Worm (Caenorhabditis elegans) whole organism, midembryonic: ENCODE measurements around the gene T27E9.6.

ENCODE experiments used
- T22C8.4 ChIP-seq: fragments of 200-800 bp; sonication (Bioruptor generic); IDR thresholded peaks from 2 replicates; pipeline ENCODE4 v1.3.6; 2022; ENCODE audit warnings: missing genetic modification characterization, missing compliant biosample characterization
- cog-1 ChIP-seq: sonication (generic microtip); optimal IDR thresholded peaks from 2 replicates; lab custom pipeline; 2016; ENCODE audit warnings: missing genetic modification characterization, missing compliant biosample characterization
- flt-1 ChIP-seq: fragments of 200-800 bp; sonication (Bioruptor generic); IDR thresholded peaks from 2 replicates; pipeline ENCODE4 v1.3.6; 2022; ENCODE audit warnings: missing genetic modification characterization, missing compliant biosample characterization
- klf-2 ChIP-seq: fragments of 200-800 bp; sonication (Bioruptor generic); conservative IDR thresholded peaks from 2 replicates; pipeline ENCODE4 v1.3.6; 2022; ENCODE audit warnings: missing genetic modification reagents, missing genetic modification characterization, missing compliant biosample characterization
- med-1 ChIP-seq: sonication (generic microtip); optimal IDR thresholded peaks from 2 replicates; lab custom pipeline; 2017; ENCODE audit warnings: missing genetic modification characterization, mild to moderate bottlenecking, missing compliant biosample characterization, antibody characterized with exemption, missing genetic modification reagents; ENCODE audit not compliant: insufficient read depth
- ref-1 ChIP-seq: fragments of 200-800 bp; sonication (Bioruptor generic); conservative IDR thresholded peaks from 2 replicates; pipeline ENCODE4 v1.3.6; 2022; ENCODE audit warnings: missing genetic modification reagents, missing genetic modification characterization, missing compliant biosample characterization
- tab-1 ChIP-seq: fragments of 200-800 bp; sonication (Bioruptor generic); IDR thresholded peaks from 2 replicates; pipeline ENCODE4 v1.3.6; 2022; ENCODE audit warnings: missing genetic modification characterization, missing compliant biosample characterization
- ztf-23 ChIP-seq: fragments of 200-800 bp; sonication (Bioruptor generic); IDR thresholded peaks from 2 replicates; pipeline ENCODE4 v1.3.6; 2022; ENCODE audit warnings: missing genetic modification reagents, missing genetic modification characterization, missing compliant biosample characterization
- ztf-29 ChIP-seq: fragments of 200-800 bp; sonication (Bioruptor generic); IDR thresholded peaks from 2 replicates; pipeline ENCODE4 v1.3.6; 2022; ENCODE audit warnings: missing genetic modification reagents, missing genetic modification characterization, missing compliant biosample characterization

T27E9.6 gene

DNA sequence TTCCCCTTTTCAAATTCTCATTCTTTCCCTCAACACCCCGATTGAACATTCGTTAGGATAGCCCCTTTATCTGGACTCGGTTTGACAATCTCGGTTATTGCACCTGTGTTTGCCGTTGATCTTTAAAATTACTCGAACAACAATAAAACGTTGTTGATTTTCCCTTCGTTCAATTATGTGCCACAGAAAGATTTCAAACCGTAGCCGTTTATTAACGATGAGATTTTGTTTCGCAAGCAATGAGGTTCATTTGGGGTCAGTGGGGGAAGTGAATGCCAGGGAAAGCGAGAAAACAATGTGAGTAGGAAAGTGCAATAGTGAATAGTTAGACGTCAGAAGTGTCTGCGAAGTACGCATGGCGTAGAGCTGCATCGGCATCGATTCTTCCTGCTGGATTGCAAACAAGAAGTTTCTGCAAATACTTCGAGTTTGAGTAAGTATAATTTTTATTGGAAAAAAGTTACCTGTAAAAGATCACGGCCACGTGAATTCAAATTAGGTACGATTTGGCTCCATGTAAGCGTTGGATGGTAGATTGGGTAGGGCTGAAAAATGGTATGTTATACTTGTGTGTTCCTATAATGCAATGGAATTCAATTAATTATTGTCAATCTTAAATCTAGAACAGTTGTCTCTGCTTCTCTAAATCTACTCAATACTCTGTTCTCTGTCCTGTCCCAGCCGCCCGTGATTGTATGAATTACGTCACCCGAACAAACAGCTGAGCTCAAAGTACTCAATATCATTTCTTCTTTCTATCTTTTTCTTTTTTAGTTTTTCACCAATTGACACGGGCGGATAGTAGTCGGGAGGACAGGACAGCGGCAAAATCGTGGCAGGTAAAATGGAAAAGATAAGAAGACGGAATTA, 11.9 kb downstream of the T27E9.6 start, which contains the start of gene kel-3:
kel-3 (plus strand) TSS at position 328 of the 870 bp plus-strand sequence.
- TF ChIP-seq T22C8.4 (GFP tag; lab: Robert Waterston, UW), result no peak
- no peak for TF ChIP-seq ztf-29 (GFP tag; lab: Robert Waterston, UW)
- no peak for TF ChIP-seq flt-1 (GFP tag; lab: Robert Waterston, UW)
- TF ChIP-seq tab-1, result no peak
- TF ChIP-seq cog-1 (tag; lab: Kevin White, UChicago), result no peak
- no peak for TF ChIP-seq med-1
- TF ChIP-seq ztf-23, result no peak
- no peak for TF ChIP-seq klf-2
- TF ChIP-seq ref-1, result no peak

DNA sequence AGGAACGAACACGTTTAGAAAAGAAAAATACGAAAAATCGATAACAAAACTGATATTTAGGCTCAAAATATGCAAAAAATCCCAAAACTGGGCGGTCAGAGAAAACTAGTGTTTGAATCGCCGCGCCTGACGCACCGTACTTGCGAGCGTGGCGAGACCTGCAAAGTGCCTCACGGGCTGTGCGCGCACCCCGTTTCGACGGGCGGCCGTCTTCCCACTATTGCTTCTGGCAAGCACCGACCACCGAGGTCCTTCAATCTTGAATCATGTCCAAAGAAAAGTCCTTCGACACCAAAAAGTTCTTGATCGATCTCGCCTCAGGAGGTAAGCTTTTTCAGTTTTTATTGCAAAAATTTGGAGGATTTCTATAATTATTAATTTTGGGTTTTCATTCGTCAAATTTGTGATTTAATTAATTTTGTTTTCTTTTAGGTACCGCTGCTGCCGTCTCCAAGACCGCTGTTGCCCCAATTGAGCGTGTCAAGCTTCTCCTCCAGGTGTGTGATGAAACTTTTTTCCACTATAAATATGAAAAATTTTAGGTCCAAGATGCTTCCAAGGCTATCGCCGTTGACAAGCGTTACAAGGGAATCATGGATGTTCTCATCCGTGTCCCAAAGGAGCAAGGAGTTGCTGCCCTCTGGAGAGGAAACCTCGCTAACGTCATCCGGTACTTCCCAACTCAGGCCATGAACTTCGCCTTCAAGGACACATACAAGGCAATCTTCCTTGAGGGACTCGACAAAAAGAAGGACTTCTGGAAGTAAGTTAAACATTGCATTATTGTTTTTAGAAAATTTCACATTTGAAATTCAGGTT, 13.4 kb downstream of the T27E9.6 start, which contains the start of gene ant-1.1:
ant-1.1 (plus strand) TSS at position 199 of the 819 bp plus-strand sequence.
- TF ChIP-seq med-1, result no peak
- TF ChIP-seq flt-1 (GFP tag; lab: Robert Waterston, UW), result peak; percentile 85
- TF ChIP-seq tab-1, result no peak
- TF ChIP-seq cog-1 (tag; lab: Kevin White, UChicago), result no peak
- TF ChIP-seq ref-1, result no peak
- TF ChIP-seq klf-2, result peak; percentile 58; the same call in 1 of the 2 replicates
- peak; percentile 39 for TF ChIP-seq T22C8.4 (GFP tag; lab: Robert Waterston, UW)
- peak; percentile 85 for TF ChIP-seq ztf-23
- TF ChIP-seq ztf-29 (GFP tag; lab: Robert Waterston, UW), result 0 out of 2 replicates have a peak, but pooled peaks have one; percentile 28

DNA sequence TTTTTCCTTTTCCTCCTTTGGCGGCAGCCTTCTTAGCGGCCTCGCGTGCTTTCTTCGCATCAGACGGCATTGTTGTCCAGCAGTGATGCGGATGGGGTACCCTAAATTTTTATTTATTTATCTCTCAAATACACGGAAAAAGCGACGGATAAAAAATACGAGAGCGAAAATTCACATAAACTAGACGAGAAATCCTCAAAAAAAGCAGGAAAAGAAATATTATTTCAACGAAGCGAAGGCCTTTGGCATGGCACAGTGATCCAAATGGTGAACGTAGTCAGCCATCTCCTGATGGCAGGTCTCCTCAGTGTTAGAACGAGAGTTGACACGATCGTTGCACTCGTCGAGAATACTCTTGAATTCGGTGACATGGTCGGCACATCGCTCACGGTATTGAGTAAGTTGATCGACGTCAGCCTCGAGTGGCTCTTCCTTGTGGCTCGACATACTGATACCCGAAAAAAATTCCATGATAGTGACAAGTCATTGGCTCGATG, 14.4 kb downstream of the T27E9.6 start, which contains the start of the genes abcf-2 and T27E9.2:
abcf-2 (minus strand) TSS at position 101 of the 497 bp plus-strand sequence.
T27E9.2 (minus strand) TSS at position 447 of the 497 bp plus-strand sequence.
- TF ChIP-seq klf-2, result no peak
- TF ChIP-seq ztf-29 (GFP tag; lab: Robert Waterston, UW), result no peak
- TF ChIP-seq T22C8.4 (GFP tag; lab: Robert Waterston, UW), result no peak
- no peak for TF ChIP-seq tab-1
- no peak for TF ChIP-seq med-1
- no peak for TF ChIP-seq cog-1 (tag; lab: Kevin White, UChicago)
- no peak for TF ChIP-seq flt-1 (GFP tag; lab: Robert Waterston, UW)
- no peak for TF ChIP-seq ztf-23
- TF ChIP-seq ref-1, result no peak

DNA sequence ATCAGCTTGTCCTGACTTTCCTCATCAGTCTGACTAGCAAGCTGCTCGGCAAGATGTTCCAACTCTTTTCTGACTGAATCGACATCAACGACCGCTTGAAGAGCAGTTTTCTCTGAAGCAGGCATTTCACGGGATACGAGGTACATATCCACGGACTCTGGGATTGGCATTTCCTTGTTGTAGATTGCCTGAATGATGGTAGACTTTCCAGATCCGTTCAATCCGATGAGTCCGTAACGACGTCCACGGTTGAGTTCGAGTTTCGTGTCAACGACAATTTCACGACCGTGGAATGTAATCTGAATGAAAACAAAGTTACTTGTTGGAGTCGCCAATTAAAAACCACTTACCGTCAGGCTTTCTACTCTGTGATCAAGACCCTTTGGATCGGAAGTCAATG, 15.0 kb downstream of the T27E9.6 start:
- TF ChIP-seq ztf-29 (GFP tag; lab: Robert Waterston, UW) (no peak), flt-1 (GFP tag; lab: Robert Waterston, UW) (no peak), tab-1 (no peak), klf-2 (no peak), T22C8.4 (GFP tag; lab: Robert Waterston, UW) (no peak), med-1 (no peak), ref-1 (no peak), cog-1 (tag; lab: Kevin White, UChicago) (no peak), ztf-23 (no peak)

DNA sequence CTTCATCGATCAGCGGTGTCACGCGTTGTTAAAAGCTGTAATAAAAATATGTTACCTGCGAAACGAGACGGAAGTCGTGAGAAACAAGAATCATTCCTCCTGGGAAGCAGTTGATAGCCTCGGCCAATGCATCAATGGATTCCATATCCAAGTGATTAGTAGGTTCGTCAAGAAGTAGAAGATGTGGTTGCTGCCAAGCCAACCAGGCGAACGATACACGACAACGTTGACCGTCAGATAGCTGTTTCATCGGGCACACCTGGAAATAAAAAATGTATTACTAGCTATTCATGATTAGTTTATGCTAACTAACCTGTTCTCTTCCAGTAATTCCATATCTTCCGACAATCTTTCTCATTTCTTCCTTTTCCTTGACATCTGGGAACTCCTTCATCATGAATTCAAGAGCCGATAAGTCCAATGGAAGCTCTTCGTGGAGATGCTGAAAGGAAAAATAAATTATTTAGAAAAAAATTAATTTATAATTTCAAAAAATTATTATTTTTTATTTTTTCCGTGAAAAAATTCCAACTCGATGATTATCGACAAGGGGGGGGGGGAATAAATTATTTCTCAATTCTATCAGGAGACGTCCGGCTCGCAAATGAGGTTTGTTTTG, 17.5 kb downstream of the T27E9.6 start, which contains the start of gene tag-164:
tag-164 (plus strand) TSS at position 569 of the 619 bp plus-strand sequence.
- TF ChIP-seq ref-1, result no peak

DNA sequence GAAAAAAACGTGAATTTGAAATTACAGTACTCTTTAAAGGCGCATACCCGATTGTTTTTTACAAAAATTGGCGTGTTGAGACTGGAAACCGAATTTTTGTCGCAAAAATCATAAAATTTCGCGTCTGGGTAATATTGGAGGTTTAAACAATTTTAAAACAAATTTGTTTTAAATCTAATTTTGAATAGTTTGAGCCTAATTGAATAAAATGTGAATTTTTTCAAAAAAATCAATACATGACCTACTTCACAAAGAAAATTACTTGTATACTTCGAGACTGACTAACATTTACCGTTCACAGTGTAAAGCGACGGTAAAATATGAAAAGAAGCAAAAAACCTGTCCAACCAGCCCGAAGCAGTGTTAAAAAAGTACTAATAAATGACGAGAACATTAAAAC, 19.3 kb downstream of the T27E9.6 start:
- TF ChIP-seq med-1, result no peak
- TF ChIP-seq flt-1 (GFP tag; lab: Robert Waterston, UW), result no peak
- no peak for TF ChIP-seq T22C8.4 (GFP tag; lab: Robert Waterston, UW)
- TF ChIP-seq ztf-23, result no peak
- no peak for TF ChIP-seq ref-1
- no peak for TF ChIP-seq klf-2
- no peak for TF ChIP-seq tab-1
- no peak for TF ChIP-seq ztf-29 (GFP tag; lab: Robert Waterston, UW)
- no peak for TF ChIP-seq cog-1 (tag; lab: Kevin White, UChicago)

DNA sequence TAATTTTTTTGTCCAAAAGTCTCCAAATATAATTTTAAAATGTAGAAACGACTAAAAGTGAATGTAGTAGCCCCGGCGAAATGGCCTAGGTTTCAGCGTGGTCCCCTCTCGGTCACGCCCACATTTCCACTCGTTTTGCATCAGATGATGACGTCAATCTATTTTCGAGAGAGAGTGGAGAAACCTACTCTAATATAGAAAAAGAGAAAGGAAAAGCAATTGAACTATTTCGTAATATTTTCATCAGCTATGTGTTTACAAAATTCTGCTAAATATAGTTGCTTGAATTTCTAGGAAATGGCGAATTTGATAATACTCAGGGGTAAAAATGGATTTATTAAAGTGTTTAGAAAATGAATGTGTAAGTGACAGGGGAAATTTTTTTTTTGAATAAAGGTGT, 20.8 kb downstream of the T27E9.6 start:
- no peak for TF ChIP-seq T22C8.4 (GFP tag; lab: Robert Waterston, UW)
- no peak for TF ChIP-seq ref-1
- no peak for TF ChIP-seq ztf-29 (GFP tag; lab: Robert Waterston, UW)
- no peak for TF ChIP-seq ztf-23
- TF ChIP-seq med-1, result no peak
- TF ChIP-seq flt-1 (GFP tag; lab: Robert Waterston, UW), result no peak

DNA sequence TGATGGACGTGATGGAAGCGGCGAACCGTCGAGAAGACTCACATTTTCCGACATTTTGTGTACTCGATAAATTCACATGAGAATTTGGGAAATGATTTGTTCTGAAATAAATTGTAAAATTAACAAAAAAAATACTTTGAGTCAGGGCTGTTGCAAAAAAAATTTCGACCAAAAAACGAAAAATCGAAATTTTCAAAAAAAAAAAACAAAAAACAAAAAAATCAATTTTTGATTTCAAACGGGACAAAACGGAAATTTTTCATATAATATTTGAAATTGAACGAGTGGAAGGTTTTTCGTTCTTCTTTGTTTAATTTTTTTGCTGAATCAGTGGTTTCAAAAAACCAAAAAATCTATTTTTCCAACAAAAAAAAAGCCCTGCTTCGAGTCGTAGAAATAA, 21.4 kb downstream of the T27E9.6 start, which contains the start of gene cua-1:
cua-1 (minus strand) TSS at position 101 of the 400 bp plus-strand sequence.
- TF ChIP-seq ref-1 (no peak), klf-2 (no peak), ztf-23 (no peak), tab-1 (no peak), ztf-29 (GFP tag; lab: Robert Waterston, UW) (no peak), cog-1 (tag; lab: Kevin White, UChicago) (no peak), flt-1 (GFP tag; lab: Robert Waterston, UW) (no peak), med-1 (no peak)

DNA sequence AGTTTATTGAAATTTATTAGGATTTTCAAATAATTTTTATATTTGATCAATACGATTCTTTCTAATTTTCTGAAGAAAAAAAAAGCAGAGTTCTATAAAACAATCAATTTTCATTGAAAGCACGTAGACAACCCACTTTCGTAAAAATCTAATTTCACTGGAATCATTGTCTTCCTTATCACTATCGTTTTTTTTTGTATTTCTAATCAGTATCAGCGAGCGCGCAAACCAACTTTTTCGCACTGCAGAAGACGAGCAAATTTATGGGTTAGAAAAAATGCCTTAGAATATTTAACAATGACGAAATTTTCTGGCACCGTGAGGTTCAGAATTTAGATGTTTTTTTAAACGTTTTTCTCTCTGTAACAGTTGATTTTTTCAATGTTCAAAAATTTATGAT, 23.8 kb downstream of the T27E9.6 start:
- no peak for TF ChIP-seq ztf-29 (GFP tag; lab: Robert Waterston, UW)
- no peak for TF ChIP-seq flt-1 (GFP tag; lab: Robert Waterston, UW)
- TF ChIP-seq T22C8.4 (GFP tag; lab: Robert Waterston, UW), result no peak
- TF ChIP-seq ref-1, result no peak
- no peak for TF ChIP-seq med-1
- no peak for TF ChIP-seq tab-1
- TF ChIP-seq klf-2, result no peak
- TF ChIP-seq cog-1 (tag; lab: Kevin White, UChicago), result no peak
